Worm (Caenorhabditis elegans) whole organism, L2 larva: ENCODE data around the gene Y46G5A.39.

Experiments used
- Y55F3AM.14 ChIP-seq: fragments of 200-800 bp; sonication (Bioruptor generic); optimal IDR thresholded peaks from 2 replicates; lab custom pipeline; 2018; ENCODE audit warnings: mild to moderate bottlenecking, missing genetic modification characterization, missing compliant biosample characterization
- ceh-16 ChIP-seq: fragments of 150-350 bp; optimal IDR thresholded peaks from 2 replicates; lab custom pipeline; 2014; ENCODE audit warnings: missing biosample characterization, missing genetic modification characterization
- egl-27 ChIP-seq: sonication (generic microtip); optimal IDR thresholded peaks from 3 replicates; lab custom pipeline; 2017; ENCODE audit warnings: missing biosample characterization, missing genetic modification reagents, missing genetic modification characterization
- nhr-11 ChIP-seq: fragments of 150-350 bp; optimal IDR thresholded peaks from 2 replicates; lab custom pipeline; 2014; ENCODE audit warnings: missing biosample characterization, missing genetic modification characterization
- nhr-25 ChIP-seq: fragments of 150-350 bp; sonication (generic microtip); optimal IDR thresholded peaks from 3 replicates; lab custom pipeline; 2014; ENCODE audit warnings: missing biosample characterization, missing genetic modification characterization
- nhr-6 ChIP-seq: fragments of 150-350 bp; optimal IDR thresholded peaks from 2 replicates; lab custom pipeline; 2014; ENCODE audit warnings: missing biosample characterization, missing genetic modification characterization
- unc-62 ChIP-seq: fragments of 150-350 bp; optimal IDR thresholded peaks from 2 replicates; lab custom pipeline; 2014; ENCODE audit warnings: missing biosample characterization, missing genetic modification reagents, missing genetic modification characterization

ce11 chrII:12711490-12711889 lies 42.1 kb downstream of the Y46G5A.39 start:
- TF ChIP-seq nhr-25 (tag; lab: Kevin White, UChicago) (no peak), egl-27 (no peak), unc-62 (no peak), nhr-11 (tag; lab: Kevin White, UChicago) (no peak), Y55F3AM.14 (GFP tag; lab: Kevin White, UChicago) (no peak), ceh-16 (tag; lab: Kevin White, UChicago) (no peak), nhr-6 (tag; lab: Kevin White, UChicago) (no peak)
